Fruit fly (Drosophila melanogaster) whole organism, embryonic: ENCODE results near the gene dpr9.

Experiments used
- Ada2b ChIP-seq: fragments of 200-800 bp; sonication (Bioruptor generic); IDR thresholded peaks from 2 replicates; pipeline ENCODE4 v1.3.6; 2022; ENCODE audit warnings: missing biosample characterization, missing genetic modification characterization
- Bteb2 ChIP-seq: fragments of 200-800 bp; sonication (Bioruptor generic); optimal IDR thresholded peaks from 2 replicates; lab custom pipeline; 2016; ENCODE audit warnings: missing biosample characterization, missing genetic modification characterization
- CG10654 ChIP-seq: fragments of 200-800 bp; sonication (Bioruptor generic); optimal IDR thresholded peaks from 2 replicates; lab custom pipeline; 2016; ENCODE audit warnings: missing biosample characterization, missing genetic modification characterization
- CG11504 ChIP-seq: fragments of 200-800 bp; sonication (Bioruptor generic); optimal IDR thresholded peaks from 3 replicates; lab custom pipeline; 2019; ENCODE audit warnings: missing biosample characterization, mild to moderate bottlenecking, missing genetic modification characterization, moderate library complexity
- CG12299 ChIP-seq: fragments of 200-800 bp; sonication (Bioruptor generic); optimal IDR thresholded peaks from 2 replicates; lab custom pipeline; 2018; ENCODE audit warnings: missing biosample characterization, mild to moderate bottlenecking, missing genetic modification characterization
- CG13624 ChIP-seq: fragments of 200-800 bp; sonication (Bioruptor generic); optimal IDR thresholded peaks from 2 replicates; lab custom pipeline; 2016; ENCODE audit warnings: missing biosample characterization, missing genetic modification characterization
- CG14441 ChIP-seq: fragments of 200-800 bp; sonication (Bioruptor generic); IDR thresholded peaks from 2 replicates; pipeline ENCODE4 v1.3.6; 2022; ENCODE audit warnings: missing biosample characterization, missing genetic modification characterization
- CG15269 ChIP-seq: fragments of 200-800 bp; sonication (Bioruptor generic); optimal IDR thresholded peaks from 2 replicates; lab custom pipeline; 2018; ENCODE audit warnings: missing biosample characterization, mild to moderate bottlenecking, missing genetic modification characterization, moderate library complexity
- CG15514 ChIP-seq: fragments of 200-800 bp; sonication (Bioruptor generic); optimal IDR thresholded peaks from 3 replicates; lab custom pipeline; 2017; ENCODE audit warnings: missing biosample characterization, missing genetic modification characterization, mild to moderate bottlenecking, moderate library complexity, missing genetic modification reagents
- CG15601 ChIP-seq: fragments of 200-800 bp; sonication (Bioruptor generic); optimal IDR thresholded peaks from 3 replicates; lab custom pipeline; 2019; ENCODE audit warnings: missing biosample characterization, mild to moderate bottlenecking, missing genetic modification characterization, moderate library complexity
- CG15696 ChIP-seq: fragments of 200-800 bp; sonication (Bioruptor generic); optimal IDR thresholded peaks from 2 replicates; lab custom pipeline; 2019; ENCODE audit warnings: missing biosample characterization, mild to moderate bottlenecking, missing genetic modification characterization, moderate library complexity
- CG16815 ChIP-seq: fragments of 200-800 bp; sonication (Bioruptor generic); optimal IDR thresholded peaks from 3 replicates; lab custom pipeline; 2017; ENCODE audit warnings: missing biosample characterization, mild to moderate bottlenecking, missing genetic modification characterization
- CG17186 ChIP-seq: fragments of 200-800 bp; sonication (Bioruptor generic); optimal IDR thresholded peaks from 3 replicates; lab custom pipeline; 2017; ENCODE audit warnings: missing biosample characterization, missing genetic modification reagents, missing genetic modification characterization
- CG17912 ChIP-seq: fragments of 200-800 bp; sonication (Bioruptor generic); optimal IDR thresholded peaks from 2 replicates; lab custom pipeline; 2018; ENCODE audit warnings: missing biosample characterization, mild to moderate bottlenecking, missing genetic modification characterization
- CG18476 ChIP-seq: fragments of 200-800 bp; sonication (Bioruptor generic); optimal IDR thresholded peaks from 2 replicates; lab custom pipeline; 2016; ENCODE audit warnings: missing biosample characterization, mild to moderate bottlenecking, missing genetic modification characterization
- CG2875 ChIP-seq: fragments of 200-800 bp; sonication (Bioruptor generic); optimal IDR thresholded peaks from 2 replicates; lab custom pipeline; 2017; ENCODE audit warnings: missing biosample characterization, mild to moderate bottlenecking, missing genetic modification characterization, missing genetic modification reagents
- CG33213 ChIP-seq: fragments of 200-800 bp; sonication (Bioruptor generic); optimal IDR thresholded peaks from 3 replicates; lab custom pipeline; 2016; ENCODE audit warnings: missing biosample characterization, missing genetic modification characterization
- CG4328 ChIP-seq: fragments of 200-800 bp; sonication (Bioruptor generic); optimal IDR thresholded peaks from 3 replicates; lab custom pipeline; 2017; ENCODE audit warnings: missing biosample characterization, missing genetic modification reagents, missing genetic modification characterization
- CG5245 ChIP-seq: fragments of 200-800 bp; sonication (Bioruptor generic); optimal IDR thresholded peaks from 3 replicates; lab custom pipeline; 2016; ENCODE audit warnings: missing biosample characterization, missing genetic modification characterization
- CG6689 ChIP-seq: fragments of 200-800 bp; sonication (Bioruptor generic); IDR thresholded peaks from 2 replicates; pipeline ENCODE4 v1.3.6; 2022; ENCODE audit warnings: missing biosample characterization, missing genetic modification characterization
- CG6813 ChIP-seq: fragments of 200-800 bp; sonication (Bioruptor generic); optimal IDR thresholded peaks from 2 replicates; lab custom pipeline; 2017; ENCODE audit warnings: missing biosample characterization, missing genetic modification characterization, mild to moderate bottlenecking, moderate library complexity, missing genetic modification reagents
- CG6854 ChIP-seq: fragments of 200-800 bp; sonication (Bioruptor generic); optimal IDR thresholded peaks from 3 replicates; lab custom pipeline; 2017; ENCODE audit warnings: missing biosample characterization, mild to moderate bottlenecking, missing genetic modification characterization
- CG7372 ChIP-seq: fragments of 200-800 bp; sonication (Bioruptor generic); IDR thresholded peaks from 2 replicates; pipeline ENCODE4 v1.3.6; 2022; ENCODE audit warnings: missing biosample characterization, missing genetic modification characterization
- CG7745 ChIP-seq: fragments of 200-800 bp; sonication (Bioruptor generic); optimal IDR thresholded peaks from 2 replicates; lab custom pipeline; 2018; ENCODE audit warnings: missing biosample characterization, mild to moderate bottlenecking, missing genetic modification characterization, moderate library complexity
- CG8944 ChIP-seq: fragments of 200-800 bp; sonication (Bioruptor generic); optimal IDR thresholded peaks from 3 replicates; lab custom pipeline; 2016; ENCODE audit warnings: missing biosample characterization, missing genetic modification characterization
- D19B ChIP-seq: fragments of 200-800 bp; sonication (Bioruptor generic); optimal IDR thresholded peaks from 2 replicates; lab custom pipeline; 2017; ENCODE audit warnings: missing biosample characterization, mild to moderate bottlenecking, missing genetic modification characterization
- HLH54F ChIP-seq: fragments of 200-800 bp; sonication (Bioruptor generic); optimal IDR thresholded peaks from 3 replicates; lab custom pipeline; 2016; ENCODE audit warnings: missing biosample characterization, missing genetic modification characterization
- Hand ChIP-seq: fragments of 200-800 bp; sonication (Bioruptor generic); optimal IDR thresholded peaks from 2 replicates; lab custom pipeline; 2017; ENCODE audit warnings: mild to moderate bottlenecking, missing biosample characterization, missing genetic modification reagents, missing genetic modification characterization
- Med ChIP-seq: fragments of 200-800 bp; sonication (Bioruptor generic); peaks from one replicate; lab custom pipeline; 2016; ENCODE audit warnings: missing biosample characterization, missing genetic modification characterization, mild to moderate bottlenecking, inconsistent platforms, moderate library complexity
- YL-1 ChIP-seq: fragments of 200-800 bp; sonication (Bioruptor generic); optimal IDR thresholded peaks from 3 replicates; lab custom pipeline; 2017; ENCODE audit warnings: missing biosample characterization, mild to moderate bottlenecking, missing genetic modification characterization
- abd-A ChIP-seq: fragments of 200-800 bp; sonication (Bioruptor generic); optimal IDR thresholded peaks from 3 replicates; lab custom pipeline; 2019; ENCODE audit warnings: missing biosample characterization, mild to moderate bottlenecking, missing genetic modification characterization, moderate library complexity
- bab2 ChIP-seq: fragments of 200-800 bp; sonication (Bioruptor generic); optimal IDR thresholded peaks from 2 replicates; lab custom pipeline; 2016; ENCODE audit warnings: missing biosample characterization, missing genetic modification characterization
- cad ChIP-seq: fragments of >200 bp; optimal IDR thresholded peaks from 2 replicates; lab custom pipeline; 2017; ENCODE audit warnings: missing biosample characterization, missing genetic modification characterization
- chn ChIP-seq: fragments of 200-800 bp; sonication (Bioruptor generic); optimal IDR thresholded peaks from 2 replicates; lab custom pipeline; 2016; ENCODE audit warnings: missing biosample characterization, missing genetic modification characterization
- ci ChIP-seq: fragments of 200-800 bp; sonication (Bioruptor generic); IDR thresholded peaks from 3 replicates; pipeline ENCODE4 v1.3.6; 2022; ENCODE audit warnings: missing biosample characterization, missing genetic modification characterization
- dmrt99B ChIP-seq: fragments of 200-800 bp; sonication (Bioruptor generic); optimal IDR thresholded peaks from 2 replicates; lab custom pipeline; 2018; ENCODE audit warnings: missing biosample characterization, mild to moderate bottlenecking, missing genetic modification characterization, moderate library complexity
- gro ChIP-seq: fragments of 200-800 bp; sonication (Bioruptor generic); optimal IDR thresholded peaks from 2 replicates; lab custom pipeline; 2016; ENCODE audit warnings: missing biosample characterization, missing genetic modification characterization
- ken ChIP-seq: fragments of 200-800 bp; sonication (Bioruptor generic); IDR thresholded peaks from 3 replicates; pipeline ENCODE4 v1.3.6; 2022; ENCODE audit warnings: missing biosample characterization, missing genetic modification characterization
- kni ChIP-seq: fragments of 200-800 bp; sonication (Bioruptor generic); optimal IDR thresholded peaks from 3 replicates; lab custom pipeline; 2017; ENCODE audit warnings: mild to moderate bottlenecking, missing biosample characterization, missing genetic modification reagents, missing genetic modification characterization
- lilli ChIP-seq: fragments of 200-800 bp; sonication (Bioruptor generic); optimal IDR thresholded peaks from 3 replicates; lab custom pipeline; 2016; ENCODE audit warnings: missing biosample characterization, missing genetic modification characterization
- mirr ChIP-seq: fragments of 200-800 bp; sonication (Bioruptor generic); optimal IDR thresholded peaks from 3 replicates; lab custom pipeline; 2018; ENCODE audit warnings: missing biosample characterization, mild to moderate bottlenecking, missing genetic modification characterization
- otp ChIP-seq: fragments of 200-800 bp; sonication (Bioruptor generic); IDR thresholded peaks from 3 replicates; pipeline ENCODE4, ENCODE4 v1.3.6; 2022; ENCODE audit warnings: missing biosample characterization, missing genetic modification characterization
- pb ChIP-seq: fragments of 200-800 bp; sonication (Bioruptor generic); optimal IDR thresholded peaks from 3 replicates; lab custom pipeline; 2016; ENCODE audit warnings: missing biosample characterization, missing genetic modification characterization
- run ChIP-seq: fragments of 200-800 bp; sonication (Bioruptor generic); optimal IDR thresholded peaks from 3 replicates; lab custom pipeline; 2018; ENCODE audit warnings: missing biosample characterization, mild to moderate bottlenecking, missing genetic modification characterization
- shn ChIP-seq: fragments of 200-800 bp; sonication (Bioruptor generic); optimal IDR thresholded peaks from 3 replicates; lab custom pipeline; 2016; ENCODE audit warnings: missing biosample characterization, missing genetic modification characterization
- slbo ChIP-seq: fragments of 200-800 bp; sonication (Bioruptor generic); IDR thresholded peaks from 2 replicates; pipeline ENCODE4 v1.3.6; 2022; ENCODE audit warnings: missing biosample characterization, missing genetic modification characterization
- twi ChIP-seq: fragments of 200-800 bp; optimal IDR thresholded peaks from 2 replicates; lab custom pipeline; 2019; ENCODE audit warnings: missing biosample characterization, mild to moderate bottlenecking, missing genetic modification characterization, moderate library complexity
- tx ChIP-seq: fragments of 200-800 bp; sonication (Bioruptor generic); optimal IDR thresholded peaks from 2 replicates; lab custom pipeline; 2016; ENCODE audit warnings: missing biosample characterization, missing genetic modification characterization
- zen ChIP-seq: fragments of 200-800 bp; sonication (Bioruptor generic); optimal IDR thresholded peaks from 3 replicates; lab custom pipeline; 2018; ENCODE audit warnings: missing biosample characterization, mild to moderate bottlenecking, missing genetic modification characterization, moderate library complexity

dpr9 gene

dm6 chr3R:15088258-15088657 lies 11.3 kb upstream of the dpr9 start:
- TF ChIP-seq CG15269 (tag; lab: Kevin White, UChicago) = no peak
- TF ChIP-seq tx (GFP tag; lab: Kevin White, UChicago) = no peak
- TF ChIP-seq Bteb2 = no peak
- TF ChIP-seq bab2 (GFP tag; lab: Kevin White, UChicago) = no peak
- no peak for TF ChIP-seq CG14441 (GFP tag; lab: Robert Waterston, UW)
- TF ChIP-seq CG15601 = peak; percentile 6
- no peak for TF ChIP-seq CG8944 (GFP tag; lab: Kevin White, UChicago)
- no peak for TF ChIP-seq CG16815 (GFP tag; lab: Kevin White, UChicago)
- TF ChIP-seq otp (GFP tag; lab: Robert Waterston, UW) = no peak
- peak; percentile 17 for TF ChIP-seq D19B (GFP tag; lab: Kevin White, UChicago)

dm6 chr3R:15087606-15088193 lies 10.7 kb upstream of the dpr9 start:
- TF ChIP-seq dmrt99B (tag; lab: Kevin White, UChicago) (peak; percentile 91), CG18476 (GFP tag; lab: Kevin White, UChicago) (peak; percentile 79), Hand (GFP tag; lab: Kevin White, UChicago) (no peak), ci (GFP tag; lab: Robert Waterston, UW) (peak; percentile 89), CG7745 (tag; lab: Kevin White, UChicago) (no peak), CG6854 (peak; percentile 18), CG33213 (GFP tag; lab: Kevin White, UChicago) (peak; percentile 81), CG16815 (GFP tag; lab: Kevin White, UChicago) (no peak), Med (GFP tag; lab: Kevin White, UChicago) (peak; percentile 98), CG12299 (tag; lab: Kevin White, UChicago) (peak; percentile 47), cad (GFP tag; lab: Kevin White, UChicago) (no peak), CG6813 (GFP tag; lab: Kevin White, UChicago) (peak; percentile 66), CG17186 (peak; percentile 14), zen (tag; lab: Kevin White, UChicago) (peak; percentile 59), run (tag; lab: Kevin White, UChicago) (peak; percentile 62), CG15514 (GFP tag; lab: Kevin White, UChicago) (peak; percentile 62), CG7372 (GFP tag; lab: Robert Waterston, UW) (peak; percentile 87), chn (GFP tag; lab: Kevin White, UChicago) (peak; percentile 79), CG13624 (peak; percentile 84), abd-A (tag; lab: Kevin White, UChicago) (no peak), CG6689 (peak; percentile 90), shn (GFP tag; lab: Kevin White, UChicago) (peak; percentile 75), CG10654 (GFP tag; lab: Kevin White, UChicago) (peak; percentile 86), gro (GFP tag; lab: Kevin White, UChicago) (peak; percentile 79), CG17912 (GFP tag; lab: Kevin White, UChicago) (no peak), CG15601 (peak; percentile 16), CG5245 (GFP tag; lab: Kevin White, UChicago) (peak; percentile 77), slbo (GFP tag; lab: Robert Waterston, UW) (peak; percentile 91), Ada2b (GFP tag; lab: Robert Waterston, UW) (peak; percentile 91), CG2875 (peak; percentile 63), lilli (GFP tag; lab: Kevin White, UChicago) (peak; percentile 78), HLH54F (peak; percentile 70), kni (GFP tag; lab: Kevin White, UChicago) (no peak), CG4328 (GFP tag; lab: Kevin White, UChicago) (peak; percentile 3), CG15696 (tag; lab: Kevin White, UChicago) (peak; percentile 30), ken (peak; percentile 88), pb (GFP tag; lab: Kevin White, UChicago) (peak; percentile 92), CG11504 (tag; lab: Kevin White, UChicago) (peak; percentile 90), twi (tag; lab: Kevin White, UChicago) (no peak), mirr (GFP tag; lab: Kevin White, UChicago) (no peak), YL-1 (GFP tag; lab: Kevin White, UChicago) (no peak)
